Worm (Caenorhabditis elegans) whole organism, late embryonic: ENCODE measurements around the gene noa-1.
A peak's percentile ranks its signal among the peaks of the same experiment; 100 is the strongest.

Experiments used
- C08G9.2 ChIP-seq: sonication (generic microtip); optimal IDR thresholded peaks from 2 replicates; lab custom pipeline; 2016; ENCODE audit warnings: mild to moderate bottlenecking, missing genetic modification characterization, moderate library complexity, missing compliant biosample characterization
- C38D4.7 ChIP-seq: fragments of 200-800 bp; sonication (Bioruptor generic); optimal IDR thresholded peaks from 2 replicates; lab custom pipeline; 2018; ENCODE audit warnings: mild to moderate bottlenecking, missing genetic modification characterization, moderate library complexity, missing compliant biosample characterization
- K09A11.1 ChIP-seq: sonication (generic microtip); optimal IDR thresholded peaks from 2 replicates; lab custom pipeline; 2017; ENCODE audit warnings: antibody characterized with exemption, mild to moderate bottlenecking, missing genetic modification characterization, missing compliant biosample characterization; ENCODE audit not compliant: insufficient read depth
- ahr-1 ChIP-seq: sonication (generic microtip); optimal IDR thresholded peaks from 2 replicates; lab custom pipeline; 2016; ENCODE audit warnings: missing genetic modification characterization, missing compliant biosample characterization
- ceh-2 ChIP-seq: sonication (generic microtip); optimal IDR thresholded peaks from 2 replicates; lab custom pipeline; 2016; ENCODE audit warnings: missing genotype, missing genetic modification characterization, missing compliant biosample characterization
- ceh-30 ChIP-seq: fragments of 150-350 bp; optimal IDR thresholded peaks from 2 replicates; lab custom pipeline; 2014; ENCODE audit warnings: missing biosample characterization, missing genetic modification characterization
- ceh-31 ChIP-seq: sonication (generic microtip); optimal IDR thresholded peaks from 2 replicates; lab custom pipeline; 2016; ENCODE audit warnings: missing genetic modification characterization, missing compliant biosample characterization
- che-1 ChIP-seq: sonication (generic microtip); optimal IDR thresholded peaks from 2 replicates; lab custom pipeline; 2016; ENCODE audit warnings: mild to moderate bottlenecking, missing genetic modification characterization, missing compliant biosample characterization
- dve-1 ChIP-seq: sonication (generic microtip); optimal IDR thresholded peaks from 2 replicates; lab custom pipeline; 2017; ENCODE audit warnings: antibody characterized with exemption, mild to moderate bottlenecking, missing genetic modification characterization, missing compliant biosample characterization
- elt-2 ChIP-seq: sonication (generic microtip); optimal IDR thresholded peaks from 2 replicates; lab custom pipeline; 2016; ENCODE audit warnings: missing genetic modification reagents, missing genetic modification characterization, missing compliant biosample characterization
- ets-4 ChIP-seq: sonication (generic microtip); optimal IDR thresholded peaks from 2 replicates; lab custom pipeline; 2016; ENCODE audit warnings: missing genetic modification characterization, missing compliant biosample characterization
- fax-1 ChIP-seq: sonication (generic microtip); optimal IDR thresholded peaks from 2 replicates; lab custom pipeline; 2016; ENCODE audit warnings: missing genotype, missing genetic modification characterization, missing compliant biosample characterization
- gmeb-2 ChIP-seq: sonication (generic microtip); optimal IDR thresholded peaks from 2 replicates; lab custom pipeline; 2016; ENCODE audit warnings: missing genetic modification characterization, inconsistent platforms, missing compliant biosample characterization
- hlh-30 ChIP-seq: sonication (generic microtip); optimal IDR thresholded peaks from 2 replicates; lab custom pipeline; 2017; ENCODE audit warnings: antibody characterized with exemption, missing genetic modification characterization, missing compliant biosample characterization; ENCODE audit not compliant: insufficient read depth
- hlh-8 ChIP-seq: sonication (generic microtip); optimal IDR thresholded peaks from 2 replicates; lab custom pipeline; 2016; ENCODE audit warnings: missing genotype, missing genetic modification characterization, missing compliant biosample characterization
- lin-11 ChIP-seq: fragments of 200-800 bp; sonication (Bioruptor generic); optimal IDR thresholded peaks from 2 replicates; lab custom pipeline; 2018; ENCODE audit warnings: mild to moderate bottlenecking, missing genetic modification characterization, missing compliant biosample characterization
- mec-3 ChIP-seq: sonication (generic microtip); optimal IDR thresholded peaks from 2 replicates; lab custom pipeline; 2016; ENCODE audit warnings: borderline replicate concordance, missing genetic modification characterization, missing compliant biosample characterization
- nfya-1 ChIP-seq: sonication (generic microtip); optimal IDR thresholded peaks from 2 replicates; lab custom pipeline; 2017; ENCODE audit warnings: missing genetic modification characterization, mild to moderate bottlenecking, missing compliant biosample characterization, antibody characterized with exemption, moderate library complexity
- nhr-232 ChIP-seq: sonication (generic microtip); optimal IDR thresholded peaks from 2 replicates; lab custom pipeline; 2016; ENCODE audit warnings: missing genetic modification characterization, missing compliant biosample characterization
- npax-4 ChIP-seq: sonication (generic microtip); optimal IDR thresholded peaks from 2 replicates; lab custom pipeline; 2016; ENCODE audit warnings: missing genetic modification characterization, missing compliant biosample characterization
- odd-2 ChIP-seq: sonication (generic microtip); optimal IDR thresholded peaks from 2 replicates; lab custom pipeline; 2017; ENCODE audit warnings: antibody characterized with exemption, mild to moderate bottlenecking, missing genetic modification characterization, missing compliant biosample characterization
- pag-3 ChIP-seq: sonication (generic microtip); optimal IDR thresholded peaks from 2 replicates; lab custom pipeline; 2016; ENCODE audit warnings: missing compliant biosample characterization, missing genetic modification characterization, borderline replicate concordance
- pat-9 ChIP-seq: fragments of 200-800 bp; sonication (Bioruptor generic); optimal IDR thresholded peaks from 2 replicates; lab custom pipeline; 2018; ENCODE audit warnings: mild to moderate bottlenecking, missing genetic modification characterization, moderate library complexity, missing compliant biosample characterization
- pax-1 ChIP-seq: fragments of 150-350 bp; optimal IDR thresholded peaks from 2 replicates; lab custom pipeline; 2014; ENCODE audit warnings: missing biosample characterization, missing genetic modification characterization
- pha-4 ChIP-seq: fragments of 150-350 bp; optimal IDR thresholded peaks from 2 replicates; lab custom pipeline; 2018; ENCODE audit warnings: missing biosample characterization, missing genetic modification reagents, missing genetic modification characterization
- ref-2 ChIP-seq: sonication (generic microtip); optimal IDR thresholded peaks from 2 replicates; lab custom pipeline; 2016; ENCODE audit warnings: missing genetic modification characterization, missing compliant biosample characterization
- sdc-2 ChIP-seq: sonication (generic microtip); optimal IDR thresholded peaks from 2 replicates; lab custom pipeline; 2016; ENCODE audit warnings: missing genotype, missing genetic modification characterization, missing compliant biosample characterization
- sox-2 ChIP-seq: fragments of 200-800 bp; sonication (Bioruptor generic); IDR thresholded peaks from 2 replicates; pipeline ENCODE4 v1.3.6; 2022; ENCODE audit warnings: missing genetic modification reagents, missing genetic modification characterization, missing compliant biosample characterization
- syd-9 ChIP-seq: sonication (generic microtip); optimal IDR thresholded peaks from 2 replicates; lab custom pipeline; 2016; ENCODE audit warnings: mild to moderate bottlenecking, missing genetic modification characterization, moderate library complexity, missing compliant biosample characterization
- ttx-3 ChIP-seq: sonication (generic microtip); optimal IDR thresholded peaks from 2 replicates; lab custom pipeline; 2016; ENCODE audit warnings: missing genetic modification reagents, missing genetic modification characterization, missing compliant biosample characterization
- unc-42 ChIP-seq: sonication (generic microtip); optimal IDR thresholded peaks from 2 replicates; lab custom pipeline; 2016; ENCODE audit warnings: missing genotype, missing genetic modification characterization, missing compliant biosample characterization
- unc-55 ChIP-seq: sonication (generic microtip); optimal IDR thresholded peaks from 2 replicates; lab custom pipeline; 2017; ENCODE audit warnings: missing biosample characterization, missing genetic modification reagents, missing genetic modification characterization
- zip-5 ChIP-seq: sonication (generic microtip); optimal IDR thresholded peaks from 2 replicates; lab custom pipeline; 2016; ENCODE audit warnings: missing genetic modification characterization, missing compliant biosample characterization
- ztf-16 ChIP-seq: sonication (generic microtip); optimal IDR thresholded peaks from 2 replicates; lab custom pipeline; 2017; ENCODE audit warnings: missing genetic modification characterization, missing compliant biosample characterization

noa-1 gene

DNA sequence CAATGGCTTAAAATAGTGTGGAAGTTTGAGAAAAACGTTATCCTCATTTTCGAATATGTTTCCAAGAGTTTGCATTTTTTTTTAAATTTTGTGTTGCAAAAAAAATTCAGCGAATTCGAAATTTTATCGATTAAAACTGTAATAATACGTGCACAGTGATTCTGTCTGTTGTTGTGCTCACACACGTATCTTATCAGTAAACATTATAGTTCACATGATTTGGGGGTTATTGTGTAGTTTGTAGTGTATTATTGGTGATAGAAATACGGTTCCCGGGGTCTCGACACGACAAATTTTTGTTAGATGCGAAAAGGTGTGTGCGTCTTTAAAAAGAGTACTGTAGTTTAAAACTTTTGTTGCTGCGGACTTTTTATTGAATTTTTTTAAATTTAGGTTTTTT lies 45.1 kb downstream of the noa-1 start, which contains the start of gene drr-1:
TSS of gene drr-1 (minus strand) at position 183 of the 400 bp plus-strand sequence.
- TF ChIP-seq mec-3 (tag; lab: Kevin White, UChicago): no peak
- TF ChIP-seq elt-2: peak; percentile 58
- no peak for TF ChIP-seq unc-55 (GFP tag; lab: Kevin White, UChicago)
- TF ChIP-seq gmeb-2 (tag; lab: Kevin White, UChicago): no peak
- no peak for TF ChIP-seq pat-9 (tag; lab: Kevin White, UChicago)

DNA sequence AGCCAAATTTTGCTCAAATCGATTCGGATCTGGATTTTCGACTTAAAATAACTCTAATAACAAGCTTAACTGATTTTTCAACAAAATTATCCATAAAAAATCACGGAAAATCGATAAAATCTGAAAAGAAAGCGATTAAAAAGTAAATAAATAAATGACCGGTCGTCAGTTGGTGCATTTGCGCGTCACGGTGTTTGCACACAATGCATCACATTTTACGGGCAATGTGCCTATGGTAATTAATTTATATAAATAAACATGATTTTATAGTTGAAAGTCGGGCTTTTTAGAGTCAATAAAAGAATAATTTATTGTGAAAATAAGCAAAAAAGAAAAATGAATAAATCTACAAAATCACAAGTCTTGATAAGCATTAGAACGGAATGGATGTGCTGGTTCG lies 46.1 kb downstream of the noa-1 start:
- TF ChIP-seq nfya-1 (tag; lab: Kevin White, UChicago): peak; percentile 9
- no peak for TF ChIP-seq dve-1
- peak; percentile 68 for TF ChIP-seq unc-42 (tag; lab: Kevin White, UChicago)

DNA sequence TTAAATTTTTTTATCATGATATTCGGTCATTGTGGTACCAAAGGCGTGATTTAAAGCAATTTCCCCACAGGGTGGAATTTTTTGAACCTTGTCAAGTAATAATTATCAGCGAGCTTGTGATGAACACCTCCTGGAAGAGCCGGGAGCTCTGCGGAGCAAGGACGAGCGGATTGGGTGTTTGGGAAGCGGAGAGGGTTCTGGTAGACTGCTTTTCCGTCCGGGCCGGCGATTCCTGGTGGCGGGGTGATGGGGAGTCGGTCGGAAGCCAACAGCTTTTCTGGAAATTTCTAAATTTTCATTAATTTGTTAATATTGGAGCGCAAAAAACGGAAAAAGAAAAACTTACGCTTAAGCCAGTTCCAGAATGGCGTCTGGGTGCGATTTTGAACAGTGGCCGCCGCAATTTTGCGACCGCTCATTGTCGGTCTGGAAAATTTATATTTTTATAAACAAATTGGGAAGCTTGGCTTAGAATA lies 46.6 kb downstream of the noa-1 start, which contains the start of gene ndua-7:
TSS of gene ndua-7 (minus strand) at position 426 of the 476 bp plus-strand sequence.
- TF ChIP-seq ceh-2 (tag; lab: Kevin White, UChicago) (no peak), hlh-8 (tag; lab: Kevin White, UChicago) (no peak), syd-9 (tag; lab: Kevin White, UChicago) (no peak), unc-55 (GFP tag; lab: Kevin White, UChicago) (no peak), ref-2 (no peak), sdc-2 (tag; lab: Kevin White, UChicago) (no peak), C08G9.2 (tag; lab: Kevin White, UChicago) (no peak), fax-1 (tag; lab: Kevin White, UChicago) (no peak), pha-4 (tag; lab: Kevin White, UChicago) (no peak), sox-2 (GFP tag; lab: Robert Waterston, UW) (no peak), gmeb-2 (tag; lab: Kevin White, UChicago) (no peak), K09A11.1 (no peak), zip-5 (tag; lab: Kevin White, UChicago) (no peak), ttx-3 (tag; lab: Kevin White, UChicago) (no peak), pat-9 (tag; lab: Kevin White, UChicago) (no peak), hlh-30 (no peak), ahr-1 (no peak), ceh-30 (tag; lab: Kevin White, UChicago) (no peak), dve-1 (no peak)

ce11 chrII:13492948-13493347 lies 47.9 kb downstream of the noa-1 start, which contains the start of gene F45H10.2:
Gene F45H10.2 (minus strand): TSS chrII:13493048.
- TF ChIP-seq npax-4 (tag; lab: Kevin White, UChicago) (no peak), nhr-232 (tag; lab: Kevin White, UChicago) (no peak)

ce11 chrII:13491254-13491889 lies 49.5 kb downstream of the noa-1 start, which contains the start of gene alh-7:
Gene alh-7 (minus strand): TSS chrII:13491786.
- TF ChIP-seq lin-11 (tag; lab: Kevin White, UChicago): no peak
- TF ChIP-seq ets-4: no peak
- TF ChIP-seq pax-1 (tag; lab: Kevin White, UChicago): no peak
- no peak for TF ChIP-seq ttx-3 (tag; lab: Kevin White, UChicago)
- TF ChIP-seq ceh-30 (tag; lab: Kevin White, UChicago): no peak
- no peak for TF ChIP-seq che-1 (tag; lab: Kevin White, UChicago)
- TF ChIP-seq pag-3 (tag; lab: Kevin White, UChicago): no peak
- TF ChIP-seq syd-9 (tag; lab: Kevin White, UChicago): no peak
- no peak for TF ChIP-seq fax-1 (tag; lab: Kevin White, UChicago)
- TF ChIP-seq C38D4.7 (GFP tag; lab: Kevin White, UChicago): no peak
- no peak for TF ChIP-seq ceh-2 (tag; lab: Kevin White, UChicago)
- TF ChIP-seq odd-2 (tag; lab: Kevin White, UChicago): no peak
- no peak for TF ChIP-seq ceh-31 (tag; lab: Kevin White, UChicago)
- TF ChIP-seq ztf-16 (tag; lab: Kevin White, UChicago): no peak
- TF ChIP-seq dve-1: no peak
